Fruit fly (Drosophila melanogaster) whole organism, adult: ENCODE results near the gene cbt.

ENCODE experiments used
- CG14711 ChIP-seq: fragments of 200-800 bp; sonication (Bioruptor generic); optimal IDR thresholded peaks from 2 replicates; lab custom pipeline; 2018; ENCODE audit warnings: missing biosample characterization, mild to moderate bottlenecking, missing genetic modification characterization, moderate library complexity
- Clk ChIP-seq: fragments of 200-800 bp; sonication (Bioruptor generic); optimal IDR thresholded peaks from 2 replicates; lab custom pipeline; 2017; ENCODE audit warnings: missing biosample characterization, missing genetic modification characterization
- cnc ChIP-seq, 2 experiments: fragments of >200 bp; optimal IDR thresholded peaks; 2 replicates each; lab custom pipeline; 2017
- kay ChIP-seq: fragments of 200-800 bp; sonication (Bioruptor generic); peaks from one replicate; lab custom pipeline; 2016; ENCODE audit warnings: missing biosample characterization, missing genetic modification characterization, borderline replicate concordance
- ovo ChIP-seq: fragments of 200-800 bp; sonication (Bioruptor generic); optimal IDR thresholded peaks from 2 replicates; lab custom pipeline; 2016; ENCODE audit warnings: missing biosample characterization, missing genetic modification characterization

DNA sequence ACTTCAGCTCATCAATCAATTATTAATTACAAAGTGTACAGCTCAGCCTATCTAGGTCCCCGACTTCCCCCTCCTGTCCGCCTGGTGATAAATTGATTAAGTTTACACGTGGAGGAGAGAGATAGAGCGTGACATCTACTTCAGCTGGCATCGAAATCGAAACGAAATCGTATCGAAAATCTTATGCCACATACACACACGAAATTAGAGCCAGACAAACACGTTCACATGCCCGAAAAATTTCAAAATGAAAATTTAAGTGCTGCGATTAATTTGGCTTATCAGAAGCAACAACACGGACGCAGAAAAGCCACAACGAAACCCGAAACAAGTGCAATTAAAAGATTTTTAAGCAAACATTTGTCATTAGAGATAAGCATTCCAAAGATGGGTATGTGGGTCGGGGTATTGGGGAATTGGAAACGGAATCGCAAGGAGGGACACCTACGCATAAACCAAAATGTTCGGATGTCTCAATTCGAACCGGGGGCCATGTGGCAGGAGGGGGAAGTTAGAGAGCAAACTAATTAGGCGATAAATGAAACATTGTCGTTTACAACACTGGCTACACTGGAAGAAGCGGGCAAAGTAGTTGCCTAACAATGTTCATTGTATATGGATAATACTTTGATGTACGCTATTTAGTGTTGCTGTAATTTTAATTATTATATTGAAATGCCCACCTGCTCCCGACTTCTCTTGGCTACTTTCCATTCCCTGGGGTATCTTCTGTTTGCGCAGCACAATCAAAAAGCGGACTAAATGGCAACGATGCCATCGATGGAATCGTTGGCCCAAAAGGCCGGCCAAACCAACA is 18.4 kb upstream of the cbt start:
- TF ChIP-seq cnc (optimal IDR thresholded peaks at IDR 0.05; lab: Kevin White, UChicago): no peak
- TF ChIP-seq CG14711 (tag; lab: Kevin White, UChicago): no peak
- TF ChIP-seq ovo: no peak
- no peak for TF ChIP-seq kay (GFP tag; lab: Kevin White, UChicago)
- TF ChIP-seq Clk: no peak
